Fruit fly (Drosophila melanogaster): ENCODE measurements around the gene RpL9.

The RpL9 gene

DNA sequence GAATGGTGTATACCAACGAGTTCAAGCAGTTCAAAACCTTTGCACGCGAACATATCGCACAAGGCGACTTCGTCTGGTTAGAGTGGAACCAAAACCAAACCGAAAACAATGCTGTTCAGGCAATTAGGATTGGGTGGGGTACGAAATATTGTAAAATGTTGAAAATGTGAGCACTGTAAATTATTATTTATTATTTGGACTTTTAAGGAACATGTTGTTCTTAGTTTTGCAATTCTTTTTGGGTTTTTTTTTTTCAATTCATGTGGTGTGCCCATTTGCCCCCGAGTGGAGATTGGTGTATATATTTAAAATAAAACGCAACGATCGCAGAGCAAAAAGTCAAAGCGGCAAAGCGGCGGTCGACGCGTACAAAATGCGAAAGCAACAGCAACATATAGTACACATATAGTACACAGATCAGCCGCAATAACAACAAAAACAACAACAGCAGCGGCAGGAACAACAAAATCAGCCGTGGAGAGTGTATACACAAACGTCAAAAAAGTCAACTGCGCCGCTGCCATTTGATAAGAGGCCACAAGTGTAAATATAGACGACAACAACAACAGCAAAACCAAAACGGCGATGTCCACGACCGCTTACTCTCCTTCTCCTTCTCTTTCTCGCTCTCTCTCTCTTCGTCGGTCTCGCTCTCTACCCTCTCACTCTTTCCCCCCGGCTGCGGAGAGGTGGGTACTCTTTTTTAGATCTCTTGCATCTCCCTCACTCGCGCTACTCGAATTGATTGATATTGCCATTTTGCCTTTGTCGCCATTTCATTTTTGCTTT lies 40.9 kb upstream of the RpL9 start (continued):
- TF ChIP-seq Eip75B (GFP tag; optimal IDR thresholded peaks at IDR 0.05) (peak; percentile 32), CG31627 (GFP tag; optimal IDR thresholded peaks at IDR 0.05) (peak; percentile 83), CG6163 (GFP tag; IDR thresholded peaks at IDR 0.05) (peak; percentile 79), CG6792 (GFP tag; optimal IDR thresholded peaks at IDR 0.05) (peak; percentile 76), Sox15 (GFP tag; optimal IDR thresholded peaks at IDR 0.05) (peak; percentile 46), vri (GFP tag; optimal IDR thresholded peaks at IDR 0.05) (peak; percentile 66), CG16779 (tag; optimal IDR thresholded peaks at IDR 0.05) (peak; percentile 66), CG11762 (GFP tag; optimal IDR thresholded peaks at IDR 0.05; ENCODE audit: insufficient read depth) (peak; percentile 41), Met (GFP tag; optimal IDR thresholded peaks at IDR 0.05) (peak; percentile 82), CG1621 (tag; optimal IDR thresholded peaks at IDR 0.05) (peak; percentile 39), Sox14 (GFP tag; optimal IDR thresholded peaks at IDR 0.05) (peak; percentile 66), CG9139 (GFP tag; optimal IDR thresholded peaks at IDR 0.05) (no peak), Smox (GFP tag; optimal IDR thresholded peaks at IDR 0.05) (peak; percentile 85), Ets21C (GFP tag; optimal IDR thresholded peaks at IDR 0.05) (peak; percentile 69), fkh (GFP tag; optimal IDR thresholded peaks at IDR 0.05) (peak; percentile 98), esn (GFP tag; optimal IDR thresholded peaks at IDR 0.05) (peak; percentile 86), CG10631 (GFP tag; optimal IDR thresholded peaks at IDR 0.05) (peak; percentile 67), achi (GFP tag; optimal IDR thresholded peaks at IDR 0.05) (peak; percentile 63), Hr38 (GFP tag; optimal IDR thresholded peaks at IDR 0.05) (no peak), CG34406 (GFP tag; optimal IDR thresholded peaks at IDR 0.05) (peak; percentile 75), CG4318 (GFP tag; optimal IDR thresholded peaks at IDR 0.05) (peak; percentile 25), cyc (GFP tag; optimal IDR thresholded peaks at IDR 0.05) (peak; percentile 64), spab (GFP tag; optimal IDR thresholded peaks at IDR 0.05) (peak; percentile 30), Sox102F (GFP tag; optimal IDR thresholded peaks at IDR 0.05) (peak; percentile 82), CG7368 (GFP tag; optimal IDR thresholded peaks at IDR 0.05) (peak; percentile 4), CG32006 (GFP tag; optimal IDR thresholded peaks at IDR 0.05) (peak; percentile 75), Blimp-1 (GFP tag; optimal IDR thresholded peaks at IDR 0.05) (no peak), fd85E (GFP tag; optimal IDR thresholded peaks at IDR 0.05) (peak; percentile 17), Hr4 (GFP tag; optimal IDR thresholded peaks at IDR 0.05) (peak; percentile 41)

DNA sequence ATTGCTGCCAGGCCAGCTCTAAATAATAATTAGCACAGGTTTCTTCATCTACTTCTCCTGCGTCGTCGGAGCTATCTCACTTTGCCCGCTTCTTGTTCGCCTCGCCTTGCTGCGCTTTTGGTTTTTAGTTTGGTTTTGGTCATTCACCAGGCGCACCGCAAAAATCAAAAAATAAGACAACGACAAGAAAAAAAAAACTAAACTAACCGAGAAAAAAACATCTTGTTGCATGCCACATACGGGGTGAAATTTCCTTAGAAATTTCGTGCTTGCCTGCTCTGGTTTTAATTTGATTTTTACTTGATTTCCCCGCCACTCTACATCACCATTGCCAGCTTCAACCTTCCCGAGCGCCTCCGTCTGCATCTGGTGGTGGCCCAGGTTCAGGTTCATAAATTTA lies 37.8 kb upstream of the RpL9 start:
- TF ChIP-seq salr (GFP tag; optimal IDR thresholded peaks at IDR 0.05) (no peak), CG15336 (GFP tag; IDR thresholded peaks at IDR 0.05) (peak; percentile 41), CG32006 (GFP tag; optimal IDR thresholded peaks at IDR 0.05) (peak; percentile 12), CG8119 (GFP tag; IDR thresholded peaks at IDR 0.05) (peak; percentile 43; the same call in 1 of the 3 replicates), CG6792 (GFP tag; optimal IDR thresholded peaks at IDR 0.05) (no peak), CG6276 (GFP tag; optimal IDR thresholded peaks at IDR 0.05) (peak; percentile 55), eg (GFP tag; IDR thresholded peaks at IDR 0.05) (peak; percentile 53; the same call in 1 of the 3 replicates)

DNA sequence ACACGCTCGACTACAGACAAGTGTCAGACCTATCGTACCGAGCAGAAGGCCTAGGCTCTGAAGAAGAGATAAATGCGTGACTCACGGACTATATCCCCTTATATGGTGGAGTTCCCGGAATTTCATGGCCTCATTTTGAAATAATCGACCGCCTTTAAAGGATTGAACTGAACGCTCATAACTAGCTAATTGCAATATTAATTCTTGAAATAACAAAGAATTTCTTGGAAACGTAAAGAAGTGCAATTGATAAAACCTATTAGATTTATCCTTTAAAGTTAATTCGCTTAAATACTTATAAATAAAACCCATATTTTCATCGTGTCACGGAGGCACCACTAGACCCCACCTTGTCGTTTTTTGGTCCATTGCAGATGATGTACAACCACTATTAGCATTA lies 37.1 kb upstream of the RpL9 start:
- TF ChIP-seq CG8119 (GFP tag; IDR thresholded peaks at IDR 0.05): 0 out of 3 replicates have a peak, but pooled peaks have one; percentile 48
- no peak for TF ChIP-seq Sox14 (GFP tag; optimal IDR thresholded peaks at IDR 0.05)
- TF ChIP-seq salr (GFP tag; optimal IDR thresholded peaks at IDR 0.05): peak in 1 of 2 experiments; percentile 45
- peak; percentile 52 for TF ChIP-seq CG15336 (GFP tag; IDR thresholded peaks at IDR 0.05)
- no peak for TF ChIP-seq Hr38 (GFP tag; optimal IDR thresholded peaks at IDR 0.05)
- peak; percentile 51 for TF ChIP-seq Eip78C (GFP tag)
- TF ChIP-seq esn (GFP tag; optimal IDR thresholded peaks at IDR 0.05): no peak
- TF ChIP-seq Hr4 (GFP tag; optimal IDR thresholded peaks at IDR 0.05): peak; percentile 27
- no peak for TF ChIP-seq Ets96B (tag; optimal IDR thresholded peaks at IDR 0.05)
- TF ChIP-seq CG1621 (tag; optimal IDR thresholded peaks at IDR 0.05): no peak
- peak; percentile 65 for TF ChIP-seq CG32006 (GFP tag; optimal IDR thresholded peaks at IDR 0.05)
- TF ChIP-seq CG4318 (GFP tag; optimal IDR thresholded peaks at IDR 0.05): peak; percentile 33
